Worm (Caenorhabditis elegans): ENCODE measurements around the gene C14C11.2.

Gene C14C11.2

DNA sequence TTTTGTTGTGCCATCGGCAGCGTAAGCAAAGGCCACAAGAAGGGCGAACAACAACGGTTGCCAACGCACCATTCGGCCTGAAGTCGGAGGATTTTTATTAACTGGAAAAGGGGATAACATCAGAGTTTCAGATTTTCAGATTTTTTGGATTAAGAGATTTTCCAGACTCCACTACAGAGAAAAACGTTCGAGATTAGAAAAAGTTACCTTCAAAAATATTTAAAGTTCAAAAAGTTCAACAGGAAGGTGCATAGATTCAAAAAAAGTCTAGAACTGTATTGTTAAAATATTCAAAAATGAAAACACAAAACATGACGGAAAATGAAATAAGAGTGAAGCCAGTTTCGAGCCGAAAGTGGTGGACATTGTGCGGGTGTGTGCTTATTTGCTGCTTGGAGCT is 15.1 kb downstream of the C14C11.2 start, which contains the start of gene pqn-13:
pqn-13 (minus strand) TSS at position 101 of the 400 bp plus-strand sequence.
- no peak for TF ChIP-seq T22C8.4 (GFP tag; IDR thresholded peaks at IDR 0.05)
- TF ChIP-seq klf-2 (GFP tag; conservative IDR thresholded peaks at IDR 0.05): no peak

ce11 chrV:5677947-5678346 is 17.0 kb downstream of the C14C11.2 start:
- no peak for TF ChIP-seq ztf-29 (GFP tag; IDR thresholded peaks at IDR 0.05)
- no peak for TF ChIP-seq T22C8.4 (GFP tag; IDR thresholded peaks at IDR 0.05)
- TF ChIP-seq ref-1 (GFP tag; conservative IDR thresholded peaks at IDR 0.05): no peak

DNA sequence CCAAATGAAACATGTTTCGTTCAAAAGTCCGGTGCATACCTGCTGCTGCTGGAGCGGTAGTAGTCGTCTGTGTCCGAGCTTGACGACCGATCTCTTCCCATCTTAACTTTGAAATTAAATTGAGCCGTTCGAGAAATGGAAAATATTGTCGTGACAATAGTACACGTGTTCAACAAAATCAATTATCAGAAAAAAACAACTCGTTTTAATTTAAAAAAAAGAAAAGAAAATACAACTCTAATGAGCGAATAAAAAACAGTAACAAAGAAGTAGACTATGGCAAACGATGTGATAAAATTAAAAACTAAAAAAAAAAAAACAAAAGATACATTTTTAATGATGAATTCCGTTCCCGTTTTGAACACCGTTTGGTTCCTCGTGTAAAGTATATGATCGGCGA is 21.6 kb downstream of the C14C11.2 start, which contains the start of gene prp-39:
prp-39 (minus strand) TSS at position 101 of the 400 bp plus-strand sequence.
- TF ChIP-seq ztf-29 (GFP tag; IDR thresholded peaks at IDR 0.05) (no peak), med-1 (GFP tag; optimal IDR thresholded peaks at IDR 0.05; ENCODE audit: insufficient read depth) (no peak), flt-1 (GFP tag; IDR thresholded peaks at IDR 0.05) (no peak), ref-1 (GFP tag; conservative IDR thresholded peaks at IDR 0.05) (no peak), klf-2 (GFP tag; conservative IDR thresholded peaks at IDR 0.05) (no peak), ztf-23 (GFP tag; IDR thresholded peaks at IDR 0.05) (no peak), cog-1 (tag; optimal IDR thresholded peaks at IDR 0.05) (no peak), tab-1 (GFP tag; IDR thresholded peaks at IDR 0.05) (no peak), T22C8.4 (GFP tag; IDR thresholded peaks at IDR 0.05) (no peak)

- TF ChIP-seq T22C8.4 (GFP tag; IDR thresholded peaks at IDR 0.05) (no peak), ztf-29 (GFP tag; IDR thresholded peaks at IDR 0.05) (no peak), med-1 (GFP tag; optimal IDR thresholded peaks at IDR 0.05; ENCODE audit: insufficient read depth) (no peak), flt-1 (GFP tag; IDR thresholded peaks at IDR 0.05) (0 out of 2 replicates have a peak, but pooled peaks have one; percentile 27), ztf-23 (GFP tag; IDR thresholded peaks at IDR 0.05) (no peak), klf-2 (GFP tag; conservative IDR thresholded peaks at IDR 0.05) (no peak), tab-1 (GFP tag; IDR thresholded peaks at IDR 0.05) (no peak), cog-1 (tag; optimal IDR thresholded peaks at IDR 0.05) (peak; percentile 39), ref-1 (GFP tag; conservative IDR thresholded peaks at IDR 0.05) (no peak)
Measured at ce11 chrV:5684534-5684933, 23.6 kb downstream of the C14C11.2 start, which contains the start of the genes hmgs-1 and F25B4.4. TSS of gene hmgs-1 (minus strand) at chrV:5684589. TSS of gene F25B4.4 (plus strand) at chrV:5684873.

DNA sequence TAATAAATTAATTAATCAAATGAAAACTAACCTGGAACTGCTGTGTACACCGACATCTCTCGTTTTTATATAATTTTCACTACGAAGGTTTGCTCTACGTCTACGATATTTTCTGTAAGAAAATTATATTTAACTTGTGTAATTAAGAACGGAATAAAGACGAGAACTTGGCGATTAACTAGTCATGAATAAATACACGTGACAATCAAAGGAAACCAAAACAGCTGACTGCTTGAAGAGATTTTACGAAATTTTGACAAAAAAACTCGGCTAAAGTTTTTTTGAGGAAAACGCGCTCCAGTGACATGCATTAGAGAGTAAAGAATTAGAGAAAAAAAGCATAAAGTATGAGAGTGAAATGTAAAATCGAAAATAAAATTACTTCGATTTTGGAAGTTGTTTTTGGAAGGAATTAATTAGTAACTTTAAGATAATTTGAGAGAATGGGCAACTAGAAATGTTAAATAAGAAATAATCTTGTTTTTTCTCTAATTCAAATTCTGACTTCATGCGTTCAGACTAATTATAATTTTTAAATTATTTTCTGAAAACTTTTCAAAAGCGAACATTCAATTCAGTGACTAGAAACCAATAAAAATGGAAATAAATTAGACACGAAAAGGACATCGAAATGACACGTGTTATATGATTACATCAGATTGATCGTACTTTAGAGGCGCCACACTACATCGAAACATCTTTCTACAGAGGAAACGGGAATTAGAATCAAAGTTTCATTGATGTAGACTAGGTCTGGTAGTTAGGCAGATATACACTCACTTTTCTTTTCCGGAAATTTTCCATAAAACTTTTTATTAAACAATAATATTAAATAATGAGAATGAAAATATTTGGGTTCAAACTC is 26.4 kb downstream of the C14C11.2 start, which contains the start of gene F25B4.7:
F25B4.7 (minus strand) TSS at position 112 of the 865 bp plus-strand sequence.
- TF ChIP-seq cog-1 (tag; optimal IDR thresholded peaks at IDR 0.05) (no peak), klf-2 (GFP tag; conservative IDR thresholded peaks at IDR 0.05) (no peak), tab-1 (GFP tag; IDR thresholded peaks at IDR 0.05) (no peak), T22C8.4 (GFP tag; IDR thresholded peaks at IDR 0.05) (no peak), flt-1 (GFP tag; IDR thresholded peaks at IDR 0.05) (no peak), ztf-29 (GFP tag; IDR thresholded peaks at IDR 0.05) (no peak), ztf-23 (GFP tag; IDR thresholded peaks at IDR 0.05) (no peak), ref-1 (GFP tag; conservative IDR thresholded peaks at IDR 0.05) (no peak), med-1 (GFP tag; optimal IDR thresholded peaks at IDR 0.05; ENCODE audit: insufficient read depth) (no peak)

DNA sequence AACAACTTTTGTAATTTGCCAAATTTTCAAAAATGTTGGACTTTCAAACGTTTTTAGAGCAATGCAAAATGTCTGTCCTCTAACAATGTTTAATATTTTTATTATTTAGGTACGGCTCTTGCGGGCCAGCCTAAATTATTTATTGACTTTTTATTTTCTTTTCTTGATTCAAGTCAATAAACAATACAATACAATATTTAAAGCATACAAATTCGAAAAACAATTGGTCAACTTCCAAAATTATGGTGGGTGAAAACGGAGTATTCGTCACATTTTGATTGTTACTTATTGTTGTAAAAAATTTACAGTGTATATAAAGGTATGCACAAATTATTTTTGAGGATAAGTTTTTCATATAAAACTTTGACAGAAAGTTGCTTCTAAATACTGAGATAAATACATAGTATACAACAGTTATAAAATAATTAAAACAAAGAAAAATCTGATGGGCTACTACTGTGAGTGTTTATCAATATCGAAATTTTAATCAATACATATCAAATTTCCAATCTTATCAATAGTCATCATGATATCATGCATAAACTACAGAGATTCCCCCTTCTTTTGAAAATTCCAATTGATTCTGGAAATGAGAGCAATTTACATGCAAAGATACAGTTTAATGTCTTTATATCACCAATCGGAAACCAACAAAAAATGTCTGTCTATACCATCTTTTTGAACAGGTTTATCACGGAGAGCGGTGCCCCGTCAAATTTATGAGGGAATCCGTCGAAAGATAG is 30.9 kb downstream of the C14C11.2 start, which contains the start of gene F25B4.8:
F25B4.8 (minus strand) TSS at position 51 of the 743 bp plus-strand sequence.
- TF ChIP-seq klf-2 (GFP tag; conservative IDR thresholded peaks at IDR 0.05): no peak
- no peak for TF ChIP-seq tab-1 (GFP tag; IDR thresholded peaks at IDR 0.05)
- TF ChIP-seq ztf-29 (GFP tag; IDR thresholded peaks at IDR 0.05): no peak
- no peak for TF ChIP-seq flt-1 (GFP tag; IDR thresholded peaks at IDR 0.05)
- no peak for TF ChIP-seq T22C8.4 (GFP tag; IDR thresholded peaks at IDR 0.05)
- TF ChIP-seq med-1 (GFP tag; optimal IDR thresholded peaks at IDR 0.05; ENCODE audit: insufficient read depth): no peak
- TF ChIP-seq cog-1 (tag; optimal IDR thresholded peaks at IDR 0.05): no peak
- no peak for TF ChIP-seq ztf-23 (GFP tag; IDR thresholded peaks at IDR 0.05)
- TF ChIP-seq ref-1 (GFP tag; conservative IDR thresholded peaks at IDR 0.05): no peak

DNA sequence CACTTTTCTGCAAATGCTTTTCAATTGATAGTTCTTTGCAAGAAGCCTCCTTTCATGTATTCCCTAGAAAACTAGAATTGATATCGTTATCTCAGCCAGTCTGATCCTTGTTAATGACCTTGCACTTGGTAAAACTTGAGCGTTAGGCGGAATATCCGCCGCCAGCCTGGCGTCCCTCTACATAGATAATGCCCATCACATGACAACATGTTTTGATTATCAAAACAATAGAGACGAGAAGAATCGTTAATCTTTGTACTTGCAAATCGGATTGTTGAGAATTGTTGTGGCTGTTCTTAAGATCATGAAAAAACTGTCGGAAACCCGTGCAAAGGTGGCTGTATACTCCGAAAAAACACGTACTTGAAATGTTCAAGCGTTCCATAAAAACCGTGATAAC is 32.6 kb downstream of the C14C11.2 start:
- TF ChIP-seq klf-2 (GFP tag; conservative IDR thresholded peaks at IDR 0.05): no peak
- TF ChIP-seq med-1 (GFP tag; optimal IDR thresholded peaks at IDR 0.05; ENCODE audit: insufficient read depth): no peak
- TF ChIP-seq tab-1 (GFP tag; IDR thresholded peaks at IDR 0.05): no peak
- no peak for TF ChIP-seq T22C8.4 (GFP tag; IDR thresholded peaks at IDR 0.05)
- TF ChIP-seq ztf-29 (GFP tag; IDR thresholded peaks at IDR 0.05): no peak

- TF ChIP-seq cog-1 (tag; optimal IDR thresholded peaks at IDR 0.05): no peak
- TF ChIP-seq ztf-23 (GFP tag; IDR thresholded peaks at IDR 0.05): no peak
- no peak for TF ChIP-seq ref-1 (GFP tag; conservative IDR thresholded peaks at IDR 0.05)
- no peak for TF ChIP-seq ztf-29 (GFP tag; IDR thresholded peaks at IDR 0.05)
- no peak for TF ChIP-seq klf-2 (GFP tag; conservative IDR thresholded peaks at IDR 0.05)
- TF ChIP-seq med-1 (GFP tag; optimal IDR thresholded peaks at IDR 0.05; ENCODE audit: insufficient read depth): no peak
- no peak for TF ChIP-seq flt-1 (GFP tag; IDR thresholded peaks at IDR 0.05)
- TF ChIP-seq tab-1 (GFP tag; IDR thresholded peaks at IDR 0.05): no peak
- no peak for TF ChIP-seq T22C8.4 (GFP tag; IDR thresholded peaks at IDR 0.05)
Measured at ce11 chrV:5695635-5696034, 34.7 kb downstream of the C14C11.2 start.

DNA sequence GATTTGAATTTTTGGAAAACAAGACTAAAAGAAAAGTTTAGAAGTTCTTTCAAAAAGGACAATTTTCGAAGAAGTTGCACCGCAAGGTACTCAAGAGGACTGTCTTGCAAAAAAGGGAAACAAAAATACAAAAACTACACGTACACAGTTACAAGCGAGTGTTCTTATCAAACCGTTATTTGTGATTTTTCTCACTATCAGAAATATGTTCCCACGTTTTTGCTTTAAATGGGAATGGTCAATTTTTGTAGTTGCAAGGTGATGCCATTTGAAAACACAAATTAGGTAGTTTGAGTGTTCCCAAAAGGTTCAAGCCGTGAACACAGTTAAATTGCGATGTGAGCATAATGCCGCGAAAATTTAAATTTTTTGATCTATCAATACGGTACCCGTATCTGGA is 35.2 kb downstream of the C14C11.2 start:
- TF ChIP-seq klf-2 (GFP tag; conservative IDR thresholded peaks at IDR 0.05) (no peak), ztf-23 (GFP tag; IDR thresholded peaks at IDR 0.05) (no peak), ztf-29 (GFP tag; IDR thresholded peaks at IDR 0.05) (no peak), cog-1 (tag; optimal IDR thresholded peaks at IDR 0.05) (no peak), tab-1 (GFP tag; IDR thresholded peaks at IDR 0.05) (no peak), ref-1 (GFP tag; conservative IDR thresholded peaks at IDR 0.05) (no peak), flt-1 (GFP tag; IDR thresholded peaks at IDR 0.05) (no peak), T22C8.4 (GFP tag; IDR thresholded peaks at IDR 0.05) (no peak), med-1 (GFP tag; optimal IDR thresholded peaks at IDR 0.05; ENCODE audit: insufficient read depth) (no peak)
